Fruit fly (Drosophila melanogaster) whole organism, pupa: ENCODE measurements around the gene Gart.

Source experiments
- CG9948 ChIP-seq: fragments of 200-800 bp; sonication (Bioruptor generic); optimal IDR thresholded peaks from 2 replicates; lab custom pipeline; 2018; ENCODE audit warnings: missing biosample characterization, mild to moderate bottlenecking, missing genetic modification characterization, moderate library complexity
- Ets98B ChIP-seq: fragments of 200-800 bp; sonication (Bioruptor generic); IDR thresholded peaks from 2 replicates; pipeline ENCODE4 v1.3.6; 2022; ENCODE audit warnings: missing biosample characterization, missing genetic modification characterization
- gl ChIP-seq: fragments of 200-800 bp; sonication (Bioruptor generic); optimal IDR thresholded peaks from 2 replicates; lab custom pipeline; 2018; ENCODE audit warnings: missing biosample characterization, mild to moderate bottlenecking, missing genetic modification characterization

- peak; percentile 80 for TF ChIP-seq gl (tag; lab: Kevin White, UChicago)
- peak; percentile 30 for TF ChIP-seq CG9948 (tag; lab: Kevin White, UChicago)
- peak; percentile 71 for TF ChIP-seq Ets98B
Observed at dm6 chr2L:7033100-7033675, 9.5 kb upstream of the Gart start.
